Fruit fly (Drosophila melanogaster) whole organism, pupa: ENCODE results near the gene CG9948.

Experiments used
- CG32121 ChIP-seq: fragments of 200-800 bp; sonication (Bioruptor generic); IDR thresholded peaks from 2 replicates; pipeline ENCODE4 v1.3.6; 2022; ENCODE audit warnings: missing biosample characterization, missing genetic modification characterization
- CG34367 ChIP-seq: fragments of 200-800 bp; sonication (Bioruptor generic); optimal IDR thresholded peaks from 2 replicates; lab custom pipeline; 2018; ENCODE audit warnings: missing biosample characterization, mild to moderate bottlenecking, missing genetic modification characterization
- D1 ChIP-seq: fragments of 200-800 bp; sonication (Bioruptor generic); optimal IDR thresholded peaks from 2 replicates; lab custom pipeline; 2018; ENCODE audit warnings: missing biosample characterization, mild to moderate bottlenecking, missing genetic modification characterization, moderate library complexity
- Pif1B ChIP-seq: fragments of 200-800 bp; sonication (Bioruptor generic); optimal IDR thresholded peaks from 3 replicates; lab custom pipeline; 2016; ENCODE audit warnings: missing biosample characterization, missing genetic modification characterization

- TF ChIP-seq CG32121 (no peak; the same call in 1 of the 2 replicates), Pif1B (GFP tag; lab: Kevin White, UChicago) (no peak), D1 (tag; lab: Kevin White, UChicago) (no peak), CG34367 (tag; lab: Kevin White, UChicago) (no peak)
These were observed 20.9 kb upstream of the CG9948 start for dm6 chr3L:6934799-6935318.
